Fruit fly (Drosophila melanogaster) whole organism, pupa: ENCODE results near the gene CG8209.

Experiments used
- CG10348 ChIP-seq: fragments of 200-800 bp; sonication (Bioruptor generic); IDR thresholded peaks from 2 replicates; pipeline ENCODE4 v1.3.6; 2022; ENCODE audit warnings: missing biosample characterization, missing genetic modification characterization
- CG12605 ChIP-seq: fragments of 200-800 bp; sonication (Bioruptor generic); IDR thresholded peaks from 2 replicates; pipeline ENCODE4 v1.3.6; 2022; ENCODE audit warnings: missing biosample characterization, missing genetic modification characterization
- CG14655 ChIP-seq: fragments of 200-800 bp; sonication (Bioruptor generic); optimal IDR thresholded peaks from 3 replicates; lab custom pipeline; 2017; ENCODE audit warnings: mild to moderate bottlenecking, missing biosample characterization, missing genetic modification reagents, missing genetic modification characterization
- CG15710 ChIP-seq: fragments of 200-800 bp; sonication (Bioruptor generic); optimal IDR thresholded peaks from 2 replicates; lab custom pipeline; 2018; ENCODE audit warnings: missing biosample characterization, mild to moderate bottlenecking, missing genetic modification characterization, moderate library complexity
- CG32121 ChIP-seq: fragments of 200-800 bp; sonication (Bioruptor generic); IDR thresholded peaks from 2 replicates; pipeline ENCODE4 v1.3.6; 2022; ENCODE audit warnings: missing biosample characterization, missing genetic modification characterization
- EcR ChIP-seq: fragments of 200-800 bp; sonication (Bioruptor generic); optimal IDR thresholded peaks from 3 replicates; lab custom pipeline; 2019; ENCODE audit warnings: missing biosample characterization, missing genetic modification characterization, mild to moderate bottlenecking, moderate library complexity, missing genetic modification reagents
- Pif1B ChIP-seq: fragments of 200-800 bp; sonication (Bioruptor generic); optimal IDR thresholded peaks from 3 replicates; lab custom pipeline; 2016; ENCODE audit warnings: missing biosample characterization, missing genetic modification characterization

dm6 chr3L:7952978-7953377 lies 23.2 kb upstream of the CG8209 start:
- TF ChIP-seq CG15710 (tag; lab: Kevin White, UChicago) = no peak
- TF ChIP-seq CG14655 (GFP tag; lab: Kevin White, UChicago) = no peak
- TF ChIP-seq CG32121 (GFP tag; lab: Robert Waterston, UW) = no peak
- no peak for TF ChIP-seq CG12605 (GFP tag; lab: Robert Waterston, UW)
- no peak for TF ChIP-seq EcR (GFP tag; lab: Kevin White, UChicago)
- no peak for TF ChIP-seq CG10348
- no peak for TF ChIP-seq Pif1B (GFP tag; lab: Kevin White, UChicago)
